Worm (Caenorhabditis elegans) whole organism, L2 larva: ENCODE measurements around the gene W06E11.1.

ENCODE experiments used
- C34F6.9 ChIP-seq: fragments of 150-350 bp; optimal IDR thresholded peaks from 2 replicates; lab custom pipeline; 2014; ENCODE audit warnings: missing biosample characterization, missing genetic modification characterization
- F13H6.1 ChIP-seq: sonication (generic microtip); optimal IDR thresholded peaks from 2 replicates; lab custom pipeline; 2016; ENCODE audit warnings: missing genetic modification characterization, missing compliant biosample characterization
- R02D3.7 ChIP-seq: fragments of 150-350 bp; optimal IDR thresholded peaks from 2 replicates; lab custom pipeline; 2014; ENCODE audit warnings: missing biosample characterization, missing genetic modification characterization
- Y55F3AM.14 ChIP-seq: fragments of 200-800 bp; sonication (Bioruptor generic); optimal IDR thresholded peaks from 2 replicates; lab custom pipeline; 2018; ENCODE audit warnings: mild to moderate bottlenecking, missing genetic modification characterization, missing compliant biosample characterization
- ZK546.5 ChIP-seq: sonication (generic microtip); optimal IDR thresholded peaks from 2 replicates; lab custom pipeline; 2017; ENCODE audit warnings: missing biosample characterization, missing genetic modification characterization
- alr-1 ChIP-seq: fragments of 150-350 bp; optimal IDR thresholded peaks from 2 replicates; lab custom pipeline; 2014; ENCODE audit warnings: missing biosample characterization, missing genetic modification characterization
- aly-2 ChIP-seq: fragments of 150-350 bp; optimal IDR thresholded peaks from 2 replicates; lab custom pipeline; 2014; ENCODE audit warnings: missing biosample characterization, missing genetic modification characterization
- ama-1 ChIP-seq: fragments of 150-350 bp; optimal IDR thresholded peaks from 2 replicates; lab custom pipeline; 2018; ENCODE audit warnings: inconsistent platforms
- blmp-1 ChIP-seq: sonication (generic microtip); optimal IDR thresholded peaks from 2 replicates; lab custom pipeline; 2017; ENCODE audit warnings: missing genetic modification characterization, mild to moderate bottlenecking, missing compliant biosample characterization, antibody characterized with exemption, moderate library complexity; ENCODE audit not compliant: insufficient read depth
- ceh-16 ChIP-seq: fragments of 150-350 bp; optimal IDR thresholded peaks from 2 replicates; lab custom pipeline; 2014; ENCODE audit warnings: missing biosample characterization, missing genetic modification characterization
- ceh-82 ChIP-seq: fragments of 150-350 bp; optimal IDR thresholded peaks from 2 replicates; lab custom pipeline; 2014; ENCODE audit warnings: missing biosample characterization, missing genetic modification characterization
- crh-2 ChIP-seq: sonication (generic microtip); optimal IDR thresholded peaks from 2 replicates; lab custom pipeline; 2017; ENCODE audit warnings: missing biosample characterization, missing genetic modification characterization
- dmd-4 ChIP-seq: sonication (generic microtip); optimal IDR thresholded peaks from 2 replicates; lab custom pipeline; 2017; ENCODE audit warnings: missing biosample characterization, missing genetic modification characterization
- egl-27 ChIP-seq: sonication (generic microtip); optimal IDR thresholded peaks from 3 replicates; lab custom pipeline; 2017; ENCODE audit warnings: missing biosample characterization, missing genetic modification reagents, missing genetic modification characterization
- elt-1 ChIP-seq: fragments of 150-350 bp; optimal IDR thresholded peaks from 2 replicates; lab custom pipeline; 2014; ENCODE audit warnings: missing biosample characterization, missing genetic modification characterization
- elt-3 ChIP-seq: sonication (generic microtip); optimal IDR thresholded peaks from 2 replicates; lab custom pipeline; 2017; ENCODE audit warnings: missing biosample characterization, missing genetic modification characterization
- fos-1 ChIP-seq: fragments of 150-350 bp; optimal IDR thresholded peaks from 2 replicates; lab custom pipeline; 2014; ENCODE audit warnings: missing biosample characterization, missing genetic modification characterization
- gmeb-1 ChIP-seq: fragments of 150-350 bp; optimal IDR thresholded peaks from 2 replicates; lab custom pipeline; 2014; ENCODE audit warnings: missing biosample characterization, missing genetic modification characterization
- lin-11 ChIP-seq: fragments of 150-350 bp; sonication (generic microtip); optimal IDR thresholded peaks from 2 replicates; lab custom pipeline; 2014; ENCODE audit warnings: missing biosample characterization, missing genetic modification characterization, inconsistent platforms, mixed read lengths
- lin-13 ChIP-seq: fragments of 150-350 bp; optimal IDR thresholded peaks from 2 replicates; lab custom pipeline; 2014; ENCODE audit warnings: missing biosample characterization, missing genetic modification reagents, missing genetic modification characterization
- lin-39 ChIP-seq: fragments of 150-350 bp; optimal IDR thresholded peaks from 2 replicates; lab custom pipeline; 2014; ENCODE audit warnings: missing biosample characterization, missing genetic modification reagents, missing genetic modification characterization
- lsy-2 ChIP-seq, 2 experiments: fragments of 150-350 bp in 1 of 2; sonication (generic microtip) in 1 of 2; optimal IDR thresholded peaks; 2 replicates each; lab custom pipeline; 2014 to 2017; ENCODE audit warnings: missing biosample characterization in 2 of 2, missing genetic modification characterization in 2 of 2
- mab-5 ChIP-seq: fragments of 150-350 bp; optimal IDR thresholded peaks from 2 replicates; lab custom pipeline; 2014; ENCODE audit warnings: missing biosample characterization, missing genetic modification characterization
- mbf-1 ChIP-seq: sonication (generic microtip); optimal IDR thresholded peaks from 2 replicates; lab custom pipeline; 2017; ENCODE audit warnings: missing biosample characterization, missing genetic modification characterization
- mdl-1 ChIP-seq, 2 experiments: fragments of 150-350 bp in 1 of 2; sonication (generic microtip) in 1 of 2; optimal IDR thresholded peaks; 2 replicates each; lab custom pipeline; 2017; ENCODE audit warnings: missing biosample characterization in 2 of 2, missing genetic modification characterization in 2 of 2
- nhr-10 ChIP-seq: sonication (generic microtip); optimal IDR thresholded peaks from 2 replicates; lab custom pipeline; 2017; ENCODE audit warnings: missing biosample characterization, missing genetic modification characterization
- nhr-11 ChIP-seq: fragments of 150-350 bp; optimal IDR thresholded peaks from 2 replicates; lab custom pipeline; 2014; ENCODE audit warnings: missing biosample characterization, missing genetic modification characterization
- nhr-12 ChIP-seq: fragments of 150-350 bp; optimal IDR thresholded peaks from 2 replicates; lab custom pipeline; 2014; ENCODE audit warnings: missing biosample characterization, missing genetic modification characterization
- nhr-129 ChIP-seq: fragments of 150-350 bp; optimal IDR thresholded peaks from 2 replicates; lab custom pipeline; 2014; ENCODE audit warnings: missing biosample characterization, missing genetic modification characterization
- nhr-21 ChIP-seq: fragments of 150-350 bp; optimal IDR thresholded peaks from 2 replicates; lab custom pipeline; 2014; ENCODE audit warnings: missing biosample characterization, missing genetic modification characterization
- nhr-23 ChIP-seq: fragments of 150-350 bp; optimal IDR thresholded peaks from 2 replicates; lab custom pipeline; 2014; ENCODE audit warnings: missing biosample characterization, missing genetic modification reagents, missing genetic modification characterization
- nhr-237 ChIP-seq: fragments of 150-350 bp; optimal IDR thresholded peaks from 2 replicates; lab custom pipeline; 2014; ENCODE audit warnings: missing biosample characterization, missing genetic modification characterization
- nhr-25 ChIP-seq: fragments of 150-350 bp; sonication (generic microtip); optimal IDR thresholded peaks from 3 replicates; lab custom pipeline; 2014; ENCODE audit warnings: missing biosample characterization, missing genetic modification characterization
- nhr-6 ChIP-seq: fragments of 150-350 bp; optimal IDR thresholded peaks from 2 replicates; lab custom pipeline; 2014; ENCODE audit warnings: missing biosample characterization, missing genetic modification characterization
- nhr-77 ChIP-seq: fragments of 150-350 bp; optimal IDR thresholded peaks from 2 replicates; lab custom pipeline; 2014; ENCODE audit warnings: missing biosample characterization, missing genetic modification characterization
- peb-1 ChIP-seq: fragments of 150-350 bp; optimal IDR thresholded peaks from 2 replicates; lab custom pipeline; 2014; ENCODE audit warnings: missing biosample characterization, missing genetic modification characterization
- sem-4 ChIP-seq: fragments of 150-350 bp; optimal IDR thresholded peaks from 2 replicates; lab custom pipeline; 2014; ENCODE audit warnings: missing biosample characterization, missing genetic modification reagents, missing genetic modification characterization
- skn-1 ChIP-seq: sonication (generic microtip); optimal IDR thresholded peaks from 2 replicates; lab custom pipeline; 2017; ENCODE audit warnings: missing biosample characterization, missing genetic modification characterization
- sma-3 ChIP-seq: sonication (generic microtip); optimal IDR thresholded peaks from 2 replicates; lab custom pipeline; 2016; ENCODE audit warnings: missing genetic modification reagents, missing genetic modification characterization, missing compliant biosample characterization
- sma-9 ChIP-seq, 2 experiments: fragments of 150-350 bp in 1 of 2; sonication (generic microtip) in 1 of 2; optimal IDR thresholded peaks; 2 replicates each; lab custom pipeline; 2014 to 2016; ENCODE audit warnings: missing genetic modification characterization in 2 of 2, mild to moderate bottlenecking in 1 of 2, missing biosample characterization in 1 of 2, missing compliant biosample characterization in 1 of 2, missing genetic modification reagents in 1 of 2, moderate library complexity in 1 of 2
- snpc-4 ChIP-seq: fragments of 150-350 bp; optimal IDR thresholded peaks from 2 replicates; lab custom pipeline; 2014; ENCODE audit warnings: missing biosample characterization, missing genetic modification characterization
- unc-39 ChIP-seq: fragments of 150-350 bp; optimal IDR thresholded peaks from 2 replicates; lab custom pipeline; 2014; ENCODE audit warnings: missing biosample characterization, missing genetic modification characterization
- unc-55 ChIP-seq: fragments of 150-350 bp; sonication (generic microtip); optimal IDR thresholded peaks from 3 replicates; lab custom pipeline; 2014; ENCODE audit warnings: missing biosample characterization, missing genetic modification reagents, missing genetic modification characterization
- unc-62 ChIP-seq: fragments of 150-350 bp; optimal IDR thresholded peaks from 2 replicates; lab custom pipeline; 2014; ENCODE audit warnings: missing biosample characterization, missing genetic modification reagents, missing genetic modification characterization
- zag-1 ChIP-seq: fragments of 150-350 bp; optimal IDR thresholded peaks from 2 replicates; lab custom pipeline; 2014; ENCODE audit warnings: missing biosample characterization, missing genetic modification characterization
- ztf-1 ChIP-seq: fragments of 200-800 bp; sonication (Bioruptor generic); conservative IDR thresholded peaks from 2 replicates; pipeline ENCODE4 v1.3.6; 2022; ENCODE audit warnings: missing genetic modification characterization, missing compliant biosample characterization
- ztf-11 ChIP-seq: sonication (generic microtip); optimal IDR thresholded peaks from 2 replicates; lab custom pipeline; 2017; ENCODE audit warnings: missing biosample characterization, missing genetic modification characterization
- ztf-4 ChIP-seq: fragments of 150-350 bp; optimal IDR thresholded peaks from 2 replicates; lab custom pipeline; 2014; ENCODE audit warnings: missing biosample characterization, missing genetic modification characterization

The W06E11.1 gene

ce11 chrIII:641759-642158, at the start of gene W06E11.1:
Gene W06E11.1 (plus strand): TSS chrIII:642059.
- TF ChIP-seq fos-1 (tag; lab: Kevin White, UChicago) (no peak), dmd-4 (tag; lab: Kevin White, UChicago) (no peak), ztf-11 (no peak), ceh-16 (tag; lab: Kevin White, UChicago) (no peak), ZK546.5 (no peak), ztf-4 (tag; lab: Kevin White, UChicago) (no peak), elt-1 (no peak), C34F6.9 (tag; lab: Kevin White, UChicago) (no peak), lin-11 (tag; lab: Kevin White, UChicago) (no peak), nhr-77 (tag; lab: Kevin White, UChicago) (no peak), F13H6.1 (tag; lab: Kevin White, UChicago) (no peak), lsy-2 (tag; optimal IDR thresholded peaks at IDR 0.05; lab: Kevin White, UChicago) (no peak), nhr-23 (no peak), egl-27 (tag; lab: Kevin White, UChicago) (no peak), nhr-6 (tag; lab: Kevin White, UChicago) (no peak)
- TF ChIP-seq, all 48 proteins: peak for 0

- peak; percentile 7 for TF ChIP-seq Y55F3AM.14
- no peak for TF ChIP-seq unc-39 (tag; lab: Kevin White, UChicago)
These were observed 46.4 kb upstream of the W06E11.1 start for ce11 chrIII:595449-595848.

ce11 chrIII:598168-598567, 43.7 kb upstream of the W06E11.1 start:
- no peak for TF ChIP-seq Y55F3AM.14
- no peak for TF ChIP-seq peb-1 (tag; lab: Kevin White, UChicago)
- TF ChIP-seq ZK546.5, result no peak
- no peak for TF ChIP-seq nhr-12 (tag; lab: Kevin White, UChicago)
- TF ChIP-seq blmp-1 (tag; lab: Kevin White, UChicago), result no peak
- peak; percentile 38 for TF ChIP-seq sma-9 (GFP tag; optimal IDR thresholded peaks at IDR 0.05; lab: Kevin White, UChicago)
- no peak for TF ChIP-seq sma-9 (tag; optimal IDR thresholded peaks at IDR 0.05; lab: Kevin White, UChicago)
- TF ChIP-seq nhr-25, result peak; percentile 7
- TF ChIP-seq nhr-77 (tag; lab: Kevin White, UChicago), result no peak
- TF ChIP-seq egl-27 (tag; lab: Kevin White, UChicago), result peak; percentile 25
- no peak for TF ChIP-seq mbf-1 (tag; lab: Kevin White, UChicago)
- TF ChIP-seq fos-1 (tag; lab: Kevin White, UChicago), result peak; percentile 60
- peak; percentile 82 for TF ChIP-seq C34F6.9 (tag; lab: Kevin White, UChicago)
- no peak for TF ChIP-seq ztf-1 (GFP tag; lab: Robert Waterston, UW)
- no peak for TF ChIP-seq gmeb-1 (tag; lab: Kevin White, UChicago)
- TF ChIP-seq ceh-82 (tag; lab: Kevin White, UChicago), result no peak
- no peak for TF ChIP-seq nhr-21 (tag; lab: Kevin White, UChicago)
- no peak for TF ChIP-seq nhr-11 (tag; lab: Kevin White, UChicago)
- no peak for TF ChIP-seq ceh-16 (tag; lab: Kevin White, UChicago)
- TF ChIP-seq F13H6.1 (tag; lab: Kevin White, UChicago), result peak; percentile 61
- TF ChIP-seq mdl-1 (tag; optimal IDR thresholded peaks at IDR 0.05; lab: Kevin White, UChicago), result peak; percentile 38 to 55
- no peak for TF ChIP-seq elt-3 (tag; lab: Kevin White, UChicago)
- TF ChIP-seq lsy-2 (tag; optimal IDR thresholded peaks at IDR 0.05; lab: Kevin White, UChicago), result peak; percentile 5 to 66
- TF ChIP-seq lin-13 (GFP tag; lab: Kevin White, UChicago), result no peak
- TF ChIP-seq zag-1 (tag; lab: Kevin White, UChicago), result peak; percentile 46
- TF ChIP-seq nhr-23, result no peak
- no peak for TF ChIP-seq unc-39 (tag; lab: Kevin White, UChicago)
- no peak for TF ChIP-seq ztf-11
- TF ChIP-seq unc-62 (GFP tag; lab: Kevin White, UChicago), result no peak
- TF ChIP-seq lin-39 (tag; lab: Kevin White, UChicago), result no peak
- peak; percentile 17 for TF ChIP-seq lin-11 (tag; lab: Kevin White, UChicago)
- no peak for TF ChIP-seq elt-1
- no peak for TF ChIP-seq nhr-6 (tag; lab: Kevin White, UChicago)
- peak; percentile 54 for TF ChIP-seq sem-4
- TF ChIP-seq aly-2 (tag; lab: Kevin White, UChicago), result no peak
- peak; percentile 64 for TF ChIP-seq nhr-129 (tag; lab: Kevin White, UChicago)
- TF ChIP-seq unc-55, result peak; percentile 75
- no peak for TF ChIP-seq nhr-10 (tag; lab: Kevin White, UChicago)
- TF ChIP-seq sma-3, result no peak
- peak; percentile 24 for TF ChIP-seq mab-5
- TF ChIP-seq alr-1 (tag; lab: Kevin White, UChicago), result no peak
- no peak for TF ChIP-seq nhr-237 (tag; lab: Kevin White, UChicago)
- TF ChIP-seq crh-2 (tag; lab: Kevin White, UChicago), result peak; percentile 46
- no peak for TF ChIP-seq dmd-4 (tag; lab: Kevin White, UChicago)
- TF ChIP-seq ama-1 (lab: Kevin White, UChicago), result no peak
- no peak for TF ChIP-seq ztf-4 (tag; lab: Kevin White, UChicago)
- no peak for TF ChIP-seq R02D3.7 (tag; lab: Kevin White, UChicago)
- TF ChIP-seq snpc-4 (tag; lab: Kevin White, UChicago), result no peak
- no peak for TF ChIP-seq skn-1
- TF ChIP-seq, all 48 proteins: peak for 15
